Fruit fly (Drosophila melanogaster): ENCODE data around the gene eIF3a.

Gene eIF3a

dm6 chr3R:4479038-4479988 lies 45.6 kb upstream of the eIF3a start, which contains the start of gene CG31523 (continued):
- TF ChIP-seq Lhr (GFP tag; optimal IDR thresholded peaks at IDR 0.05) (peak; percentile 59), Gsc (GFP tag; IDR thresholded peaks at IDR 0.05) (no peak), ems (GFP tag; optimal IDR thresholded peaks at IDR 0.05) (no peak), Nf-YA (GFP tag; IDR thresholded peaks at IDR 0.05) (no peak), CG9727 (GFP tag; optimal IDR thresholded peaks at IDR 0.05) (no peak), CG8765 (GFP tag; IDR thresholded peaks at IDR 0.05) (no peak), salm (tag; optimal IDR thresholded peaks at IDR 0.05) (no peak), Bgb (GFP tag; IDR thresholded peaks at IDR 0.05; ENCODE audit: partially characterized antibody) (peak; percentile 85), dmrt11E (tag; optimal IDR thresholded peaks at IDR 0.05) (no peak), Optix (GFP tag; IDR thresholded peaks at IDR 0.05) (no peak), CG8944 (GFP tag; optimal IDR thresholded peaks at IDR 0.05) (no peak), slbo (GFP tag; IDR thresholded peaks at IDR 0.05) (no peak), unc-4 (GFP tag; IDR thresholded peaks at IDR 0.05; ENCODE audit: partially characterized antibody) (peak; percentile 63), Sry-δ (GFP tag; optimal IDR thresholded peaks at IDR 0.05) (peak; percentile 57), Lim3 (GFP tag; IDR thresholded peaks at IDR 0.05) (no peak), Sox102F (GFP tag; optimal IDR thresholded peaks at IDR 0.05) (no peak), fd96Cb (tag; optimal IDR thresholded peaks at IDR 0.05) (no peak), stwl (tag; optimal IDR thresholded peaks at IDR 0.05) (peak; percentile 83), knrl (GFP tag; IDR thresholded peaks at IDR 0.05; ENCODE audit: partially characterized antibody) (peak; percentile 72), Sox100B (GFP tag; optimal IDR thresholded peaks at IDR 0.05) (peak; percentile 11), CG4328 (GFP tag; optimal IDR thresholded peaks at IDR 0.05) (no peak), CG3407 (GFP tag; optimal IDR thresholded peaks at IDR 0.05) (no peak), ATbp (GFP tag; optimal IDR thresholded peaks at IDR 0.05) (no peak), CG14667 (GFP tag; IDR thresholded peaks at IDR 0.05) (no peak), CG4424 (GFP tag; optimal IDR thresholded peaks at IDR 0.05) (peak; percentile 19), lilli (GFP tag; optimal IDR thresholded peaks at IDR 0.05) (no peak), CG11560 (tag; IDR thresholded peaks at IDR 0.05) (no peak), Sry-β (GFP tag; optimal IDR thresholded peaks at IDR 0.05) (peak; percentile 100), CG16779 (GFP tag; IDR thresholded peaks at IDR 0.05) (no peak), CG11696 (GFP tag; IDR thresholded peaks at IDR 0.05) (no peak), lola (GFP tag; optimal IDR thresholded peaks at IDR 0.05) (peak in 1 of 3 experiments; percentile 12), CG6854 (GFP tag; optimal IDR thresholded peaks at IDR 0.05) (no peak), danr (GFP tag; IDR thresholded peaks at IDR 0.05) (no peak), CG2199 (GFP tag; IDR thresholded peaks at IDR 0.05) (no peak), Oli (tag; optimal IDR thresholded peaks at IDR 0.05) (no peak), Opbp (GFP tag; IDR thresholded peaks at IDR 0.05; ENCODE audit: partially characterized antibody) (peak; percentile 89), Hmx (GFP tag; optimal IDR thresholded peaks at IDR 0.05) (no peak), CG10267 (tag; optimal IDR thresholded peaks at IDR 0.05) (no peak), Jarid2 (GFP tag; optimal IDR thresholded peaks at IDR 0.05) (no peak), CG18764 (GFP tag; optimal IDR thresholded peaks at IDR 0.05) (no peak), Chrac-16 (GFP tag; optimal IDR thresholded peaks at IDR 0.05) (no peak), Dp (GFP tag; optimal IDR thresholded peaks at IDR 0.05) (peak; percentile 23), BEAF-32 (GFP tag; optimal IDR thresholded peaks at IDR 0.05) (peak; percentile 78), zen2 (GFP tag; IDR thresholded peaks at IDR 0.05; ENCODE audit: partially characterized antibody) (peak; percentile 62; the same call in 2 of the 3 replicates), amos (GFP tag; IDR thresholded peaks at IDR 0.05; ENCODE audit: partially characterized antibody) (peak; percentile 85), bbx (GFP tag; IDR thresholded peaks at IDR 0.05; ENCODE audit: partially characterized antibody) (peak; percentile 58; the same call in 1 of the 2 replicates), D (optimal IDR thresholded peaks at IDR 0.05) (no peak), D (GFP tag; optimal IDR thresholded peaks at IDR 0.05) (no peak)

All from whole organism, embryonic.